Worm (Caenorhabditis elegans) whole organism, L2 larva: ENCODE measurements around the gene Y73B6BL.29.
A peak's percentile ranks its signal among the peaks of the same experiment; 100 is the strongest.
"Not testable (repeated sequence)": the region's sequence is repeated elsewhere in the genome, so short reads cannot be mapped to it uniquely, and the experiment has no call there.

Source experiments
- C34F6.9 ChIP-seq: fragments of 150-350 bp; optimal IDR thresholded peaks from 2 replicates; lab custom pipeline; 2014; ENCODE audit warnings: missing biosample characterization, missing genetic modification characterization
- F13H6.1 ChIP-seq: sonication (generic microtip); optimal IDR thresholded peaks from 2 replicates; lab custom pipeline; 2016; ENCODE audit warnings: missing genetic modification characterization, missing compliant biosample characterization
- R02D3.7 ChIP-seq: fragments of 150-350 bp; optimal IDR thresholded peaks from 2 replicates; lab custom pipeline; 2014; ENCODE audit warnings: missing biosample characterization, missing genetic modification characterization
- Y55F3AM.14 ChIP-seq: fragments of 200-800 bp; sonication (Bioruptor generic); optimal IDR thresholded peaks from 2 replicates; lab custom pipeline; 2018; ENCODE audit warnings: mild to moderate bottlenecking, missing genetic modification characterization, missing compliant biosample characterization
- ZK546.5 ChIP-seq: sonication (generic microtip); optimal IDR thresholded peaks from 2 replicates; lab custom pipeline; 2017; ENCODE audit warnings: missing biosample characterization, missing genetic modification characterization
- alr-1 ChIP-seq: fragments of 150-350 bp; optimal IDR thresholded peaks from 2 replicates; lab custom pipeline; 2014; ENCODE audit warnings: missing biosample characterization, missing genetic modification characterization
- aly-2 ChIP-seq: fragments of 150-350 bp; optimal IDR thresholded peaks from 2 replicates; lab custom pipeline; 2014; ENCODE audit warnings: missing biosample characterization, missing genetic modification characterization
- ama-1 ChIP-seq: fragments of 150-350 bp; optimal IDR thresholded peaks from 2 replicates; lab custom pipeline; 2018; ENCODE audit warnings: inconsistent platforms
- blmp-1 ChIP-seq: sonication (generic microtip); optimal IDR thresholded peaks from 2 replicates; lab custom pipeline; 2017; ENCODE audit warnings: missing genetic modification characterization, mild to moderate bottlenecking, missing compliant biosample characterization, antibody characterized with exemption, moderate library complexity; ENCODE audit not compliant: insufficient read depth
- ceh-16 ChIP-seq: fragments of 150-350 bp; optimal IDR thresholded peaks from 2 replicates; lab custom pipeline; 2014; ENCODE audit warnings: missing biosample characterization, missing genetic modification characterization
- ceh-82 ChIP-seq: fragments of 150-350 bp; optimal IDR thresholded peaks from 2 replicates; lab custom pipeline; 2014; ENCODE audit warnings: missing biosample characterization, missing genetic modification characterization
- crh-2 ChIP-seq: sonication (generic microtip); optimal IDR thresholded peaks from 2 replicates; lab custom pipeline; 2017; ENCODE audit warnings: missing biosample characterization, missing genetic modification characterization
- dmd-4 ChIP-seq: sonication (generic microtip); optimal IDR thresholded peaks from 2 replicates; lab custom pipeline; 2017; ENCODE audit warnings: missing biosample characterization, missing genetic modification characterization
- egl-27 ChIP-seq: sonication (generic microtip); optimal IDR thresholded peaks from 3 replicates; lab custom pipeline; 2017; ENCODE audit warnings: missing biosample characterization, missing genetic modification reagents, missing genetic modification characterization
- elt-3 ChIP-seq: sonication (generic microtip); optimal IDR thresholded peaks from 2 replicates; lab custom pipeline; 2017; ENCODE audit warnings: missing biosample characterization, missing genetic modification characterization
- fos-1 ChIP-seq: fragments of 150-350 bp; optimal IDR thresholded peaks from 2 replicates; lab custom pipeline; 2014; ENCODE audit warnings: missing biosample characterization, missing genetic modification characterization
- gmeb-1 ChIP-seq: fragments of 150-350 bp; optimal IDR thresholded peaks from 2 replicates; lab custom pipeline; 2014; ENCODE audit warnings: missing biosample characterization, missing genetic modification characterization
- lin-11 ChIP-seq: fragments of 150-350 bp; sonication (generic microtip); optimal IDR thresholded peaks from 2 replicates; lab custom pipeline; 2014; ENCODE audit warnings: missing biosample characterization, missing genetic modification characterization, inconsistent platforms, mixed read lengths
- lin-13 ChIP-seq: fragments of 150-350 bp; optimal IDR thresholded peaks from 2 replicates; lab custom pipeline; 2014; ENCODE audit warnings: missing biosample characterization, missing genetic modification reagents, missing genetic modification characterization
- lin-39 ChIP-seq: fragments of 150-350 bp; optimal IDR thresholded peaks from 2 replicates; lab custom pipeline; 2014; ENCODE audit warnings: missing biosample characterization, missing genetic modification reagents, missing genetic modification characterization
- lsy-2 ChIP-seq, 2 experiments: fragments of 150-350 bp in 1 of 2; sonication (generic microtip) in 1 of 2; optimal IDR thresholded peaks; 2 replicates each; lab custom pipeline; 2014 to 2017; ENCODE audit warnings: missing biosample characterization in 2 of 2, missing genetic modification characterization in 2 of 2
- mab-5 ChIP-seq: fragments of 150-350 bp; optimal IDR thresholded peaks from 2 replicates; lab custom pipeline; 2014; ENCODE audit warnings: missing biosample characterization, missing genetic modification characterization
- mbf-1 ChIP-seq: sonication (generic microtip); optimal IDR thresholded peaks from 2 replicates; lab custom pipeline; 2017; ENCODE audit warnings: missing biosample characterization, missing genetic modification characterization
- mdl-1 ChIP-seq, 2 experiments: fragments of 150-350 bp in 1 of 2; sonication (generic microtip) in 1 of 2; optimal IDR thresholded peaks; 2 replicates each; lab custom pipeline; 2017; ENCODE audit warnings: missing biosample characterization in 2 of 2, missing genetic modification characterization in 2 of 2
- nhr-10 ChIP-seq: sonication (generic microtip); optimal IDR thresholded peaks from 2 replicates; lab custom pipeline; 2017; ENCODE audit warnings: missing biosample characterization, missing genetic modification characterization
- nhr-11 ChIP-seq: fragments of 150-350 bp; optimal IDR thresholded peaks from 2 replicates; lab custom pipeline; 2014; ENCODE audit warnings: missing biosample characterization, missing genetic modification characterization
- nhr-12 ChIP-seq: fragments of 150-350 bp; optimal IDR thresholded peaks from 2 replicates; lab custom pipeline; 2014; ENCODE audit warnings: missing biosample characterization, missing genetic modification characterization
- nhr-129 ChIP-seq: fragments of 150-350 bp; optimal IDR thresholded peaks from 2 replicates; lab custom pipeline; 2014; ENCODE audit warnings: missing biosample characterization, missing genetic modification characterization
- nhr-21 ChIP-seq: fragments of 150-350 bp; optimal IDR thresholded peaks from 2 replicates; lab custom pipeline; 2014; ENCODE audit warnings: missing biosample characterization, missing genetic modification characterization
- nhr-23 ChIP-seq: fragments of 150-350 bp; optimal IDR thresholded peaks from 2 replicates; lab custom pipeline; 2014; ENCODE audit warnings: missing biosample characterization, missing genetic modification reagents, missing genetic modification characterization
- nhr-237 ChIP-seq: fragments of 150-350 bp; optimal IDR thresholded peaks from 2 replicates; lab custom pipeline; 2014; ENCODE audit warnings: missing biosample characterization, missing genetic modification characterization
- nhr-25 ChIP-seq: fragments of 150-350 bp; sonication (generic microtip); optimal IDR thresholded peaks from 3 replicates; lab custom pipeline; 2014; ENCODE audit warnings: missing biosample characterization, missing genetic modification characterization
- nhr-6 ChIP-seq: fragments of 150-350 bp; optimal IDR thresholded peaks from 2 replicates; lab custom pipeline; 2014; ENCODE audit warnings: missing biosample characterization, missing genetic modification characterization
- nhr-77 ChIP-seq: fragments of 150-350 bp; optimal IDR thresholded peaks from 2 replicates; lab custom pipeline; 2014; ENCODE audit warnings: missing biosample characterization, missing genetic modification characterization
- peb-1 ChIP-seq: fragments of 150-350 bp; optimal IDR thresholded peaks from 2 replicates; lab custom pipeline; 2014; ENCODE audit warnings: missing biosample characterization, missing genetic modification characterization
- sem-4 ChIP-seq: fragments of 150-350 bp; optimal IDR thresholded peaks from 2 replicates; lab custom pipeline; 2014; ENCODE audit warnings: missing biosample characterization, missing genetic modification reagents, missing genetic modification characterization
- skn-1 ChIP-seq: sonication (generic microtip); optimal IDR thresholded peaks from 2 replicates; lab custom pipeline; 2017; ENCODE audit warnings: missing biosample characterization, missing genetic modification characterization
- sma-3 ChIP-seq: sonication (generic microtip); optimal IDR thresholded peaks from 2 replicates; lab custom pipeline; 2016; ENCODE audit warnings: missing genetic modification reagents, missing genetic modification characterization, missing compliant biosample characterization
- sma-9 ChIP-seq, 2 experiments: fragments of 150-350 bp in 1 of 2; sonication (generic microtip) in 1 of 2; optimal IDR thresholded peaks; 2 replicates each; lab custom pipeline; 2014 to 2016; ENCODE audit warnings: missing genetic modification characterization in 2 of 2, mild to moderate bottlenecking in 1 of 2, missing biosample characterization in 1 of 2, missing compliant biosample characterization in 1 of 2, missing genetic modification reagents in 1 of 2, moderate library complexity in 1 of 2
- snpc-4 ChIP-seq: fragments of 150-350 bp; optimal IDR thresholded peaks from 2 replicates; lab custom pipeline; 2014; ENCODE audit warnings: missing biosample characterization, missing genetic modification characterization
- unc-39 ChIP-seq: fragments of 150-350 bp; optimal IDR thresholded peaks from 2 replicates; lab custom pipeline; 2014; ENCODE audit warnings: missing biosample characterization, missing genetic modification characterization
- unc-55 ChIP-seq: fragments of 150-350 bp; sonication (generic microtip); optimal IDR thresholded peaks from 3 replicates; lab custom pipeline; 2014; ENCODE audit warnings: missing biosample characterization, missing genetic modification reagents, missing genetic modification characterization
- unc-62 ChIP-seq: fragments of 150-350 bp; optimal IDR thresholded peaks from 2 replicates; lab custom pipeline; 2014; ENCODE audit warnings: missing biosample characterization, missing genetic modification reagents, missing genetic modification characterization
- zag-1 ChIP-seq: fragments of 150-350 bp; optimal IDR thresholded peaks from 2 replicates; lab custom pipeline; 2014; ENCODE audit warnings: missing biosample characterization, missing genetic modification characterization
- ztf-1 ChIP-seq: fragments of 200-800 bp; sonication (Bioruptor generic); conservative IDR thresholded peaks from 2 replicates; pipeline ENCODE4 v1.3.6; 2022; ENCODE audit warnings: missing genetic modification characterization, missing compliant biosample characterization
- ztf-11 ChIP-seq: sonication (generic microtip); optimal IDR thresholded peaks from 2 replicates; lab custom pipeline; 2017; ENCODE audit warnings: missing biosample characterization, missing genetic modification characterization
- ztf-4 ChIP-seq: fragments of 150-350 bp; optimal IDR thresholded peaks from 2 replicates; lab custom pipeline; 2014; ENCODE audit warnings: missing biosample characterization, missing genetic modification characterization

The Y73B6BL.29 gene

DNA sequence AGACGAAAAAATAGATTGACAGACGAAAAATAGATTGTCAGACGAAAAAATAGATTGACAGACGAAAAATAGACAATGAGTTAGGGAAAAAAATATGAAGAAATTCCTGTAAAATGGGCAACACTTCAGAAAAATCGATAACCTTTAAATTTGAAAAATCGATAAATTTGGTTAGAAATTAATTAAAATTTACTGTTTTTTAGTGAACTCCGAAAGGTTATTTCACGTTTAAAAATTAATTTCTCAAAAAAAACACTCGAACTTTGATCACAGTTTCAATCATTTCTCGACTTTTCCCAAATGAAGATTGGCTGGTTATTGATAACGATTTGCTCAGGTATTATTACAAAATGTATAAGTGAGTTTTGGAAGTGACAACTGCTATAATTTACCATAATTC, 14.3 kb upstream of the Y73B6BL.29 start, which contains the start of gene csp-2:
TSS of gene csp-2 (plus strand) at position 301 of the 400 bp plus-strand sequence.
- TF ChIP-seq egl-27 (tag; lab: Kevin White, UChicago) (no peak), nhr-237 (tag; lab: Kevin White, UChicago) (no peak), nhr-11 (tag; lab: Kevin White, UChicago) (no peak), snpc-4 (tag; lab: Kevin White, UChicago) (no peak), gmeb-1 (no peak), nhr-23 (no peak), ztf-11 (no peak), unc-39 (tag; lab: Kevin White, UChicago) (no peak), lsy-2 (tag; optimal IDR thresholded peaks at IDR 0.05; lab: Kevin White, UChicago) (no peak), fos-1 (tag; lab: Kevin White, UChicago) (no peak)

DNA sequence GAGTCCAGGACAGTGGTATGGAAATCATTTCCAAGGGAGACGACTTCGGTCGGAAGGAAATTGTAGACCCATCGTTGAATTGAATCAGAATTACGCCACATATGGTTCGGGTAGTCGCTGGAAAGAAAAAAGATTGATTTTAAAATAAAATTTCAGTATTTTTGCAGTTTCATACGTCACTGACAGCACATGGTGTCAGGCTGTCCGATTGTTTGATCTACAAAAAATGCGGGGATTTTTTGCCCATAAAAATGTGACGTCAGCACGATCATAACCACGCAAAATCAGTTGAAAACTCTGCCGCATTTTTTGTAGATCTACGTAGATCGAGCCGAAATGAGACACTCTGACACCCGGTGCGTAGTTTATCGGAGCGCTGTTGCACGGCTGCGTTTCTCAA, 4.4 kb upstream of the Y73B6BL.29 start, which contains the start of gene Y73B6BL.12:
TSS of gene Y73B6BL.12 (minus strand) at position 101 of the 400 bp plus-strand sequence.
- TF ChIP-seq nhr-11 (tag; lab: Kevin White, UChicago); mbf-1 (tag; lab: Kevin White, UChicago); nhr-25: not testable (repeated sequence)

DNA sequence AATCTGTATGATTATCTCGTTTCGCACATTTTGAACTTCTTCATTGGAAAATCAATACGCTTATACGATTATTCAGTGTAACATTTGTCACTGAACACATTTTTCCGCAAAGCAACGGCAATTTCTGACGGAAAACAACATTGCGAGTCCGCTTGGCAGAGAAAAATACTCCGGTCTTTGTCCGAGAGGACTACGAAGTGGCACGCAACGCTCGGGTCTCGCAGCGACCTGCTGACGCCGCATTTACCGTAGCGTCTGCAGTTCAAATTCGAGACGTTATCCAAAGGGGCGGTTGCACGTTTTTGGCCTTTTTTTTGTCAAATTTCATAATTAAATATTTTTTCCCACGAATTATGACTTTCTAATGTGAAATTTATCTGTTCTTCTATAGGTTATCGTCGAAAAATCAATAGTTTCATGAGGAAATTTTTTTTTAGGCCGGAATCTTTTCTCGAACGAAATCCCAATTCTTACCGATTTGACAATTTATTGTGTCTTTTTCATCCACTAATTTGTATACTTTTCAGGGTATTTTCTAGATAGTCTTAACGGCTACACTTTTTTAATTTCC, 2.0 kb downstream of the Y73B6BL.29 start, which contains the start of gene sqd-1:
TSS of gene sqd-1 (plus strand) at position 521 of the 571 bp plus-strand sequence.
- TF ChIP-seq fos-1 (tag; lab: Kevin White, UChicago) (peak; percentile 85), snpc-4 (tag; lab: Kevin White, UChicago) (peak; percentile 84), ztf-11 (no peak), unc-55 (GFP tag; lab: Kevin White, UChicago) (peak; percentile 98), ztf-4 (tag; lab: Kevin White, UChicago) (peak; percentile 84), nhr-21 (tag; lab: Kevin White, UChicago) (peak; percentile 97), nhr-10 (tag; lab: Kevin White, UChicago) (peak; percentile 88), mdl-1 (tag; optimal IDR thresholded peaks at IDR 0.05; lab: Kevin White, UChicago) (peak; percentile 27 to 69), alr-1 (tag; lab: Kevin White, UChicago) (no peak), aly-2 (tag; lab: Kevin White, UChicago) (no peak), dmd-4 (no peak), sma-3 (GFP tag; lab: Kevin White, UChicago) (peak; percentile 97), ztf-1 (GFP tag; lab: Robert Waterston, UW) (no peak), mbf-1 (tag; lab: Kevin White, UChicago) (no peak), nhr-11 (tag; lab: Kevin White, UChicago) (no peak), lin-13 (peak; percentile 96), unc-39 (tag; lab: Kevin White, UChicago) (no peak), unc-62 (peak; percentile 39), elt-3 (tag; lab: Kevin White, UChicago) (no peak), nhr-129 (tag; lab: Kevin White, UChicago) (peak; percentile 89), nhr-237 (tag; lab: Kevin White, UChicago) (peak; percentile 35), nhr-77 (tag; lab: Kevin White, UChicago) (peak; percentile 56), sma-9 (GFP tag; optimal IDR thresholded peaks at IDR 0.05; lab: Kevin White, UChicago) (peak; percentile 98), sma-9 (tag; optimal IDR thresholded peaks at IDR 0.05; lab: Kevin White, UChicago) (no peak), blmp-1 (tag; lab: Kevin White, UChicago) (peak; percentile 67), C34F6.9 (tag; lab: Kevin White, UChicago) (peak; percentile 95), skn-1 (peak; percentile 68), ceh-16 (tag; lab: Kevin White, UChicago) (peak; percentile 94), ama-1 (lab: Kevin White, UChicago) (peak; percentile 60), gmeb-1 (peak; percentile 95), sem-4 (tag; lab: Kevin White, UChicago) (peak; percentile 86), lin-39 (tag; lab: Kevin White, UChicago) (no peak), ZK546.5 (tag; lab: Kevin White, UChicago) (peak; percentile 100), ceh-82 (tag; lab: Kevin White, UChicago) (peak; percentile 91), peb-1 (tag; lab: Kevin White, UChicago) (no peak), zag-1 (tag; lab: Kevin White, UChicago) (peak; percentile 78), nhr-12 (tag; lab: Kevin White, UChicago) (no peak), lsy-2 (tag; optimal IDR thresholded peaks at IDR 0.05; lab: Kevin White, UChicago) (peak; percentile 98 to 99), egl-27 (tag; lab: Kevin White, UChicago) (peak; percentile 91), crh-2 (tag; lab: Kevin White, UChicago) (peak; percentile 96), Y55F3AM.14 (GFP tag; lab: Kevin White, UChicago) (peak; percentile 84), nhr-25 (peak; percentile 97), F13H6.1 (tag; lab: Kevin White, UChicago) (peak; percentile 95), R02D3.7 (tag; lab: Kevin White, UChicago) (peak; percentile 87), lin-11 (peak; percentile 99), mab-5 (tag; lab: Kevin White, UChicago) (peak; percentile 88), nhr-6 (tag; lab: Kevin White, UChicago) (peak; percentile 91), nhr-23 (no peak)
